Worm (Caenorhabditis elegans) whole organism, L4 larva: Measurements from ENCODE around the gene nhl-2.

ENCODE experiments used
- F10B5.3 ChIP-seq: sonication (generic microtip); optimal IDR thresholded peaks from 2 replicates; lab custom pipeline; 2016; ENCODE audit warnings: mild to moderate bottlenecking, missing genetic modification characterization, missing compliant biosample characterization
- T20F7.1 ChIP-seq: fragments of 200-800 bp; sonication (Bioruptor generic); optimal IDR thresholded peaks from 2 replicates; lab custom pipeline; 2018; ENCODE audit warnings: mild to moderate bottlenecking, missing genetic modification characterization, missing compliant biosample characterization
- T26A8.4 ChIP-seq: fragments of 200-800 bp; sonication (Bioruptor generic); IDR thresholded peaks from 2 replicates; pipeline ENCODE4 v1.3.6; 2022; ENCODE audit warnings: missing genetic modification characterization, missing compliant biosample characterization
- Y48G9A.11 ChIP-seq: fragments of 200-800 bp; sonication (Bioruptor generic); IDR thresholded peaks from 2 replicates; pipeline ENCODE4 v1.3.6; 2022; ENCODE audit warnings: missing genetic modification reagents, missing genetic modification characterization, missing compliant biosample characterization
- Y5F2A.4 ChIP-seq: fragments of 200-800 bp; sonication (Bioruptor generic); optimal IDR thresholded peaks from 2 replicates; lab custom pipeline; 2018; ENCODE audit warnings: mild to moderate bottlenecking, missing genetic modification characterization, missing compliant biosample characterization
- ZK337.2 ChIP-seq: fragments of 200-800 bp; sonication (Bioruptor generic); IDR thresholded peaks from 2 replicates; pipeline ENCODE4 v1.3.6; 2022; ENCODE audit warnings: missing genetic modification reagents, missing genetic modification characterization, missing compliant biosample characterization
- ZK546.5 ChIP-seq, 2 experiments: sonication (generic microtip); optimal IDR thresholded peaks; 2 replicates each; lab custom pipeline; 2017; ENCODE audit warnings: missing biosample characterization in 2 of 2, missing genetic modification characterization in 2 of 2
- aha-1 ChIP-seq: fragments of 150-350 bp; peaks from one replicate; lab custom pipeline; 2014; ENCODE audit warnings: missing biosample characterization, missing genetic modification characterization
- aly-2 ChIP-seq: sonication (generic microtip); optimal IDR thresholded peaks from 2 replicates; lab custom pipeline; 2018; ENCODE audit warnings: missing biosample characterization, missing genetic modification characterization
- ceh-20 ChIP-seq: fragments of 200-800 bp; sonication (Bioruptor generic); IDR thresholded peaks from 2 replicates; pipeline ENCODE4 v1.3.6; 2022; ENCODE audit warnings: missing genetic modification reagents, missing genetic modification characterization, missing compliant biosample characterization
- ceh-28 ChIP-seq: fragments of 150-350 bp; optimal IDR thresholded peaks from 2 replicates; lab custom pipeline; 2014; ENCODE audit warnings: missing biosample characterization, missing genetic modification reagents, missing genetic modification characterization
- ceh-32 ChIP-seq: sonication (generic microtip); optimal IDR thresholded peaks from 2 replicates; lab custom pipeline; 2016; ENCODE audit warnings: mild to moderate bottlenecking, missing genetic modification characterization, missing compliant biosample characterization; ENCODE audit not compliant: poor library complexity
- ceh-62 ChIP-seq: sonication (generic microtip); optimal IDR thresholded peaks from 2 replicates; lab custom pipeline; 2017; ENCODE audit warnings: missing biosample characterization, missing genetic modification characterization
- daf-8 ChIP-seq: fragments of 200-800 bp; sonication (Bioruptor generic); IDR thresholded peaks from 2 replicates; pipeline ENCODE4 v1.3.6; 2022; ENCODE audit warnings: missing genetic modification characterization, missing compliant biosample characterization
- dmd-8 ChIP-seq: fragments of 200-800 bp; sonication (Bioruptor generic); IDR thresholded peaks from 2 replicates; pipeline ENCODE4 v1.3.6; 2022; ENCODE audit warnings: missing genetic modification characterization, missing compliant biosample characterization
- dpl-1 ChIP-seq: fragments of 150-350 bp; optimal IDR thresholded peaks from 2 replicates; lab custom pipeline; 2014; ENCODE audit warnings: missing biosample characterization, missing genetic modification reagents, missing genetic modification characterization
- duxl-1 ChIP-seq: sonication (generic microtip); optimal IDR thresholded peaks from 2 replicates; lab custom pipeline; 2016; ENCODE audit warnings: mild to moderate bottlenecking, missing genetic modification characterization, moderate library complexity, missing compliant biosample characterization; ENCODE audit not compliant: poor library complexity
- egl-27 ChIP-seq: sonication (generic microtip); optimal IDR thresholded peaks from 3 replicates; lab custom pipeline; 2017; ENCODE audit warnings: missing biosample characterization, missing genetic modification reagents, missing genetic modification characterization
- hif-1 ChIP-seq, 2 experiments: sonication (generic microtip); optimal IDR thresholded peaks; 2 replicates each; lab custom pipeline; 2016 to 2017; ENCODE audit warnings: missing compliant biosample characterization in 2 of 2, missing genetic modification characterization in 2 of 2, missing genetic modification reagents in 2 of 2, missing genotype in 2 of 2, mild to moderate bottlenecking in 1 of 2
- hlh-11 ChIP-seq: fragments of 200-800 bp; sonication (Bioruptor generic); optimal IDR thresholded peaks from 2 replicates; lab custom pipeline; 2018; ENCODE audit warnings: mild to moderate bottlenecking, missing genetic modification characterization, missing compliant biosample characterization
- jun-1 ChIP-seq: fragments of 150-350 bp; optimal IDR thresholded peaks from 2 replicates; lab custom pipeline; 2014; ENCODE audit warnings: missing biosample characterization, missing genetic modification reagents, missing genetic modification characterization
- lin-15B ChIP-seq: fragments of 150-350 bp; sonication (generic microtip); optimal IDR thresholded peaks from 3 replicates; lab custom pipeline; 2014; ENCODE audit warnings: missing biosample characterization, missing genetic modification characterization
- lsy-2 ChIP-seq, 2 experiments: fragments of 150-350 bp in 1 of 2; sonication (generic microtip) in 1 of 2; optimal IDR thresholded peaks; 2 replicates each; lab custom pipeline; 2014 to 2017; ENCODE audit warnings: missing biosample characterization in 2 of 2, missing genetic modification characterization in 2 of 2
- madf-9 ChIP-seq: fragments of 200-800 bp; sonication (Bioruptor generic); conservative IDR thresholded peaks from 2 replicates; pipeline ENCODE4 v1.3.6; 2022; ENCODE audit warnings: missing genetic modification reagents, missing genetic modification characterization, missing compliant biosample characterization
- mdl-1 ChIP-seq, 2 experiments: fragments of 150-350 bp in 1 of 2; sonication (generic microtip) in 1 of 2; optimal IDR thresholded peaks; 2 replicates each; lab custom pipeline; 2014 to 2017; ENCODE audit warnings: missing biosample characterization in 2 of 2, missing genetic modification characterization in 2 of 2
- mdt-29 ChIP-seq: fragments of 200-800 bp; sonication (Bioruptor generic); IDR thresholded peaks from 2 replicates; pipeline ENCODE4 v1.3.6; 2022; ENCODE audit warnings: missing genetic modification reagents, missing genetic modification characterization, missing compliant biosample characterization
- mes-2 ChIP-seq: sonication (generic microtip); optimal IDR thresholded peaks from 2 replicates; lab custom pipeline; 2016; ENCODE audit warnings: missing genotype, mild to moderate bottlenecking, missing genetic modification characterization, missing compliant biosample characterization; ENCODE audit not compliant: poor library complexity, severe bottlenecking
- nhr-102 ChIP-seq: sonication (generic microtip); optimal IDR thresholded peaks from 2 replicates; lab custom pipeline; 2016; ENCODE audit warnings: mild to moderate bottlenecking, missing genetic modification characterization, moderate library complexity, missing compliant biosample characterization
- nhr-25 ChIP-seq: sonication (generic microtip); optimal IDR thresholded peaks from 2 replicates; lab custom pipeline; 2017; ENCODE audit warnings: missing genetic modification characterization, mild to moderate bottlenecking, missing compliant biosample characterization, antibody characterized with exemption, moderate library complexity, borderline replicate concordance; ENCODE audit not compliant: insufficient read depth
- nhr-77 ChIP-seq: fragments of 150-350 bp; optimal IDR thresholded peaks from 2 replicates; lab custom pipeline; 2014; ENCODE audit warnings: missing biosample characterization, missing genetic modification characterization
- php-3 ChIP-seq: fragments of 200-800 bp; sonication (Bioruptor generic); IDR thresholded peaks from 2 replicates; pipeline ENCODE4 v1.3.6; 2022; ENCODE audit warnings: missing genetic modification reagents, missing genetic modification characterization, missing compliant biosample characterization
- sdz-12 ChIP-seq: fragments of 200-800 bp; sonication (Bioruptor generic); optimal IDR thresholded peaks from 2 replicates; lab custom pipeline; 2018; ENCODE audit warnings: mild to moderate bottlenecking, missing genetic modification characterization, missing compliant biosample characterization
- snpc-4 ChIP-seq: fragments of 150-350 bp; optimal IDR thresholded peaks from 2 replicates; lab custom pipeline; 2014; ENCODE audit warnings: missing biosample characterization, missing genetic modification characterization
- spr-1 ChIP-seq: sonication (generic microtip); optimal IDR thresholded peaks from 2 replicates; lab custom pipeline; 2016; ENCODE audit warnings: mild to moderate bottlenecking, missing genetic modification characterization, missing compliant biosample characterization
- tra-1 ChIP-seq: fragments of 200-800 bp; sonication (Bioruptor generic); IDR thresholded peaks from 2 replicates; pipeline ENCODE4 v1.3.6; 2022; ENCODE audit warnings: missing genetic modification reagents, missing genetic modification characterization, missing compliant biosample characterization
- unc-130 ChIP-seq: sonication (generic microtip); optimal IDR thresholded peaks from 2 replicates; lab custom pipeline; 2016; ENCODE audit warnings: missing genetic modification reagents, missing genetic modification characterization, missing compliant biosample characterization
- unc-62 ChIP-seq, 3 experiments: fragments of 150-350 bp in 1 of 3; sonication (generic microtip); optimal IDR thresholded peaks in 2 of 3; peaks in 1 of 3; 1 replicate in 1 of 3; 2 replicates in 2 of 3; lab custom pipeline; 2014 to 2017; ENCODE audit warnings: missing biosample characterization in 3 of 3, missing genetic modification characterization in 3 of 3, missing genetic modification reagents in 3 of 3, missing genotype in 1 of 3
- zag-1 ChIP-seq: fragments of 150-350 bp; optimal IDR thresholded peaks from 2 replicates; lab custom pipeline; 2014; ENCODE audit warnings: missing biosample characterization, missing genetic modification characterization
- zfp-2 ChIP-seq: sonication (generic microtip); optimal IDR thresholded peaks from 2 replicates; lab custom pipeline; 2016; ENCODE audit warnings: mild to moderate bottlenecking, missing genetic modification characterization, missing compliant biosample characterization
- zip-11 ChIP-seq: fragments of 200-800 bp; sonication (Bioruptor generic); IDR thresholded peaks from 2 replicates; pipeline ENCODE4 v1.3.6; 2022; ENCODE audit warnings: missing genetic modification characterization, missing compliant biosample characterization

The nhl-2 gene

DNA sequence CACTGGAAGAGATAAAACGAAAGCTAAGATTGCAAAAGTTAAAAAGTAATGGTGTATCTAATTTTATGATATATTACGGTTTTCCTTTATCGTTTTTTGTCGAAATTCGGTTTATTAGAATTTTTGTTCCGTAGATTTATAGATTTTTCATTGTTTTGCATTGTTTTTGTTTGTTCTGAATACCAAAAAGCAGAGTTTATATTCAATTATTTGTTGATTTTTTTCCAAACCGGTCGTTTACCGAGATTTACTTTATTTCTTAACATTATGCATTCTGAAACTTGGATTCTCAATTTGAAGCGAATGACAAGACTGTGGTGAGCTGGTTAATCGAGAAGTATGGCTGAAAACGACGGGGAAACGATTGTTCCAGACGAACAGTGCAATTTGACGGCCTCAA is 38.1 kb upstream of the nhl-2 start, which contains the start of gene fsn-1:
Gene fsn-1, plus strand, starts transcription at position 301 of the 400 bp plus-strand sequence.
- no peak for TF ChIP-seq F10B5.3 (tag; lab: Kevin White, UChicago)
- no peak for TF ChIP-seq nhr-25 (tag; lab: Kevin White, UChicago)
- TF ChIP-seq ZK337.2 = no peak
- no peak for TF ChIP-seq tra-1
- TF ChIP-seq daf-8 = no peak
- TF ChIP-seq aha-1 = peak; percentile 72
- no peak for TF ChIP-seq hif-1 (tag; optimal IDR thresholded peaks at IDR 0.05; lab: Kevin White, UChicago)
- TF ChIP-seq, all 104 proteins: peak for 1

DNA sequence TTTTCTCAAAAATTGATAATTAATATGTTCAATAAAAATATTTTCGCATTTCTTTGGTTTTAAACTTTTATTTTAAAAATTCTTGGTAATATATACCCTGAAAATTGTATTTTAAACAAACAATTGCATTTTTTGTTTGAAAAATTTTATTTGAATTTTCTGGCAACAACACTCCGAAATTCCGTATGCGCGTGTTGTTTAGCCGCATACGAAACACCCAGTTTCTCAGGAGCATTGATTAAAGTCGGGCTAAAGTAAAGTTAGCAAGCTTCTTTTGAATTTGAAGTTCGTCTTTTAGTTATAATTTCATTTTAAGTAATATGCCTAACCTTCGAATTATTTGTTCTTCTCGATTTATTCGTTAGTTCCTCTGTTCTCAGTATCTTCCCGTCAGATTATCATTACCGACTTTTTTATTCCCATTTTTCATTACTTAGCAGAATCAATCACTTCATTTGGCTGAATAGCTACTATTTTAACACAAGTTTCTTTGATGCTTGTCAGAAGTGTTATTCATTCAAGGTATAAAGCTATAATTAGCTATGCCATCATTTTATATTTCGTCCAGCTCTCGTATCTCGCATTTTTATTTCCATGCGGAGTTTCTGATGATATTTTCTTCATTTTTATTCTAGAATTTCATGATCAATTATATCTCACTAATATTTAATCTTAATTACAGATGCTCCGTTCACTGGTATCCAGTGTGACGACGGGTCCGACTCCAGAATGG is 36.2 kb upstream of the nhl-2 start, which contains the start of gene mrps-18C:
Gene mrps-18C, plus strand, starts transcription at position 683 of the 733 bp plus-strand sequence.
- TF ChIP-seq madf-9 (GFP tag; lab: Robert Waterston, UW) (no peak), lsy-2 (tag; optimal IDR thresholded peaks at IDR 0.05; lab: Kevin White, UChicago) (peak in 1 of 2 experiments; percentile 52), sdz-12 (no peak), aha-1 (peak; percentile 73), Y48G9A.11 (GFP tag; lab: Robert Waterston, UW) (peak; percentile 60; the same call in 1 of the 2 replicates), dmd-8 (GFP tag; lab: Robert Waterston, UW) (no peak), zag-1 (tag; lab: Kevin White, UChicago) (no peak), ZK546.5 (tag; optimal IDR thresholded peaks at IDR 0.05; lab: Kevin White, UChicago) (no peak), T26A8.4 (GFP tag; lab: Robert Waterston, UW) (no peak), hif-1 (tag; optimal IDR thresholded peaks at IDR 0.05; lab: Kevin White, UChicago) (no peak), unc-62 (GFP tag; optimal IDR thresholded peaks at IDR 0.05 in 1 of 2; lab: Kevin White, UChicago) (peak in 1 of 2 experiments; percentile 28), unc-62 (tag; optimal IDR thresholded peaks at IDR 0.05; lab: Kevin White, UChicago) (no peak), zip-11 (no peak), mes-2 (tag; lab: Kevin White, UChicago) (peak; percentile 59), Y5F2A.4 (no peak), T20F7.1 (GFP tag; lab: Kevin White, UChicago) (peak; percentile 93), daf-8 (no peak), dpl-1 (GFP tag; lab: Kevin White, UChicago) (peak; percentile 40)

DNA sequence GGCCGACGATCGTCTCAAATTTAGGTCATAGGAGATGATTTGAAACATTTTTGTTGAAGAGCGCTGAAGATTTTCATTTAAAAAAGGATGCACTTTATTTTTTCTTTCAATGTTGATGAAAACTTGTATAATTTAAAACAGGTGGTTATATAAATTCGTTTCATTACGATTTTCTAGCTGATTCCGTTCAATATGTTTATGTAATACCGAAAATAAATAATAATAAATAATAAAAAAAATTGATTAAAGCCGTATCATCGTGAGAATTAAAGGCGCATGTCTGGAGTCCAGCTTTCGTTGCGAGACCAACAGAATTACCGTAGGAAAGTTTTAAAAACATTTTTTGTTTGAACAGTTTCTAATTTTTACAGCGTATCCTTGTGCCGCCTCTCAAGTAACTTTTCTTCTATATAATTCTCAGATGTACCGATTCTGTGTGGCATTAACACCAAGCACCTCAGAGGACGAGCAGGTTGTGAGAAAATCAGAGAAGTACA is 33.4 kb upstream of the nhl-2 start, which contains the start of the genes C26E6.12 and eri-9:
Gene C26E6.12, minus strand, starts transcription at position 51 of the 497 bp plus-strand sequence.
Gene eri-9, plus strand, starts transcription at position 248 of the 497 bp plus-strand sequence.
- TF ChIP-seq daf-8 = no peak

DNA sequence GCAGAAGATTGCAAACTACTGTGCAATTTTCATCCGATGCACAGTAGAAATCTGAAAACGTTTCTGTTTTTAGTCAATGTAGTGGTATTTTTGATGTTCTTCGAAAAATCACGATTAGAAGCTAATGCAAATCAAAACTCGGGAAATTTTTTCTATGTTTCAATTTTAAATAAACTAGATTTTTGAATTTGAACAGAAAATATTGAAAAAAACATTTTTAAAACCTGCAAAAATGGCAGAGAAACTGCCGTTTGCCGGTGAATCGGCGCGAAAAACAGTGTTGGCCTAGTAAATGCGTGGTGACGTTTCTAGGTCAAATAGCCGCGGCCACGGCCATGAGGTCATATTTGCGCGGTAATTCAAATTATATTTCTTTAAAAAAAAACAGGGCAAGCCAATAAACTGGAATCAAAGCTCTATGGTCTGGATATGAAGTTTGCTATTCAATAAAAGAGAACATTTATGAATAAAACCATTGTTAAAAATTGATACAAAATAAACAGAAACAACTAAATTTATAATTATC is 31.3 kb upstream of the nhl-2 start, which contains the start of gene set-2:
Gene set-2, minus strand, starts transcription at position 51 of the 526 bp plus-strand sequence.
- TF ChIP-seq nhr-77 (tag; lab: Kevin White, UChicago) (no peak), unc-130 (GFP tag; lab: Kevin White, UChicago) (peak; percentile 98), ceh-32 (tag; lab: Kevin White, UChicago) (no peak), aha-1 (peak; percentile 91), duxl-1 (peak; percentile 64), madf-9 (GFP tag; lab: Robert Waterston, UW) (0 out of 2 replicates have a peak, but pooled peaks have one; percentile 20), lin-15B (no peak), F10B5.3 (tag; lab: Kevin White, UChicago) (no peak), ceh-20 (GFP tag; lab: Robert Waterston, UW) (peak; percentile 47; the same call in 1 of the 2 replicates), snpc-4 (tag; lab: Kevin White, UChicago) (no peak), php-3 (GFP tag; lab: Robert Waterston, UW) (no peak), Y48G9A.11 (GFP tag; lab: Robert Waterston, UW) (peak; percentile 68), spr-1 (tag; lab: Kevin White, UChicago) (no peak), mdt-29 (GFP tag; lab: Robert Waterston, UW) (no peak), nhr-25 (tag; lab: Kevin White, UChicago) (no peak), mdl-1 (tag; optimal IDR thresholded peaks at IDR 0.05; lab: Kevin White, UChicago) (no peak), jun-1 (tag; lab: Kevin White, UChicago) (no peak), dmd-8 (GFP tag; lab: Robert Waterston, UW) (0 out of 2 replicates have a peak, but pooled peaks have one; percentile 42), hif-1 (tag; optimal IDR thresholded peaks at IDR 0.05; lab: Kevin White, UChicago) (peak in 1 of 2 experiments; percentile 89), zfp-2 (tag; lab: Kevin White, UChicago) (no peak), egl-27 (tag; lab: Kevin White, UChicago) (no peak), aly-2 (tag; lab: Kevin White, UChicago) (no peak), dpl-1 (GFP tag; lab: Kevin White, UChicago) (peak; percentile 91), ceh-62 (tag; lab: Kevin White, UChicago) (no peak), nhr-102 (tag; lab: Kevin White, UChicago) (peak; percentile 29), T26A8.4 (GFP tag; lab: Robert Waterston, UW) (no peak), hlh-11 (tag; lab: Kevin White, UChicago) (peak; percentile 32), ceh-28 (tag; lab: Kevin White, UChicago) (no peak)
